Worm (Caenorhabditis elegans): ENCODE results near the gene W09D6.4.

DNA sequence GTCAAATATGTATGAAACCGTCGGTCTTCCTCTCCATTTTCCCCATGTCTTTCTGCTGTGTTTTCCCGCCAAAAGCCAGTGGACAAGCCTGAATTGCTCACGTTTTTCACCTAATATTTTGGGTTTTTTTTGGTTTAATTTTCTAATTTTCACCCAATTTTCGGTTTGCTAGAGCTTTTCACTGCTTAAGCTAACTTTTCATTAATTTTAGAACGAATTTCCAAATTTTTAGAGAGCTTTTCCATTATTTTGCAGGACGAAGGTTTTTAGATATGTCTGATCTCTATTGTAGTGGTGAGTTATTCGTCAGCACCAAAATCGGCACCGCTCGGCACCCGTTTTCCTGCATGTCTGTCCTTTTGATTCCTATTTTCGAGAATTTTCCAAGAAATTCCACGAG lies 25.9 kb upstream of the W09D6.4 start:
- no peak for TF ChIP-seq cog-1 (tag; optimal IDR thresholded peaks at IDR 0.05)
- no peak for TF ChIP-seq T22C8.4 (GFP tag; IDR thresholded peaks at IDR 0.05)
- TF ChIP-seq flt-1 (GFP tag; IDR thresholded peaks at IDR 0.05): no peak
- TF ChIP-seq ztf-23 (GFP tag; IDR thresholded peaks at IDR 0.05): no peak

Data from whole organism, midembryonic.